Worm (Caenorhabditis elegans) whole organism, early embryonic: Measurements from ENCODE around the gene srsx-37.

Experiments
- B0310.2 ChIP-seq: sonication (generic microtip); optimal IDR thresholded peaks from 2 replicates; lab custom pipeline; 2016; ENCODE audit warnings: mild to moderate bottlenecking, missing genetic modification characterization, missing compliant biosample characterization
- F13C5.2 ChIP-seq: sonication (generic microtip); optimal IDR thresholded peaks from 2 replicates; lab custom pipeline; 2017; ENCODE audit warnings: mild to moderate bottlenecking, missing genetic modification characterization, inconsistent platforms, missing compliant biosample characterization
- aly-1 ChIP-seq: sonication (generic microtip); optimal IDR thresholded peaks from 2 replicates; lab custom pipeline; 2016; ENCODE audit warnings: missing genetic modification characterization, missing compliant biosample characterization
- ama-1 ChIP-seq: fragments of 150-350 bp; optimal IDR thresholded peaks from 2 replicates; lab custom pipeline; 2014
- ceh-13 ChIP-seq: fragments of 200-800 bp; sonication (Bioruptor generic); optimal IDR thresholded peaks from 2 replicates; lab custom pipeline; 2018; ENCODE audit warnings: mild to moderate bottlenecking, missing genetic modification characterization, missing compliant biosample characterization
- ceh-36 ChIP-seq: sonication (generic microtip); optimal IDR thresholded peaks from 2 replicates; lab custom pipeline; 2016; ENCODE audit warnings: missing genetic modification characterization, inconsistent platforms, missing compliant biosample characterization
- ets-7 ChIP-seq: sonication (generic microtip); optimal IDR thresholded peaks from 2 replicates; lab custom pipeline; 2016; ENCODE audit warnings: missing genotype, missing genetic modification characterization, missing compliant biosample characterization
- flt-1 ChIP-seq: fragments of 200-800 bp; sonication (Bioruptor generic); IDR thresholded peaks from 2 replicates; pipeline ENCODE4 v1.3.6; 2022; ENCODE audit warnings: missing genetic modification characterization, missing compliant biosample characterization
- hmbx-1 ChIP-seq: sonication (generic microtip); optimal IDR thresholded peaks from 2 replicates; lab custom pipeline; 2016; ENCODE audit warnings: mild to moderate bottlenecking, missing genetic modification characterization, missing compliant biosample characterization
- hmg-4 ChIP-seq: fragments of 200-800 bp; sonication (Bioruptor generic); optimal IDR thresholded peaks from 2 replicates; lab custom pipeline; 2018; ENCODE audit warnings: mild to moderate bottlenecking, missing genetic modification characterization, missing compliant biosample characterization
- hnd-1 ChIP-seq: sonication (generic microtip); optimal IDR thresholded peaks from 2 replicates; lab custom pipeline; 2016; ENCODE audit warnings: missing genetic modification characterization, missing compliant biosample characterization
- pes-1 ChIP-seq: fragments of 200-800 bp; sonication (Bioruptor generic); IDR thresholded peaks from 2 replicates; pipeline ENCODE4 v1.3.6; 2022; ENCODE audit warnings: missing genetic modification reagents, missing genetic modification characterization, missing compliant biosample characterization
- scrt-1 ChIP-seq: fragments of 200-800 bp; sonication (Bioruptor generic); IDR thresholded peaks from 2 replicates; pipeline ENCODE4 v1.3.6; 2022; ENCODE audit warnings: missing genetic modification characterization, missing compliant biosample characterization
- sea-1 ChIP-seq: fragments of 200-800 bp; sonication (Bioruptor generic); conservative IDR thresholded peaks from 2 replicates; pipeline ENCODE4 v1.3.6; 2022; ENCODE audit warnings: missing genetic modification characterization, missing compliant biosample characterization
- tbx-11 ChIP-seq: fragments of 200-800 bp; sonication (Bioruptor generic); IDR thresholded peaks from 2 replicates; pipeline ENCODE4 v1.3.6; 2022; ENCODE audit warnings: missing genetic modification characterization, missing compliant biosample characterization
- tbx-37 ChIP-seq: fragments of 200-800 bp; sonication (Bioruptor generic); conservative IDR thresholded peaks from 2 replicates; pipeline ENCODE4 v1.3.6; 2022; ENCODE audit warnings: missing genetic modification reagents, missing genetic modification characterization, missing compliant biosample characterization
- tra-4 ChIP-seq: sonication (generic microtip); optimal IDR thresholded peaks from 2 replicates; lab custom pipeline; 2017; ENCODE audit warnings: missing genetic modification characterization, missing compliant biosample characterization

The srsx-37 gene

ce11 chrV:15241259-15241658 lies 17.7 kb downstream of the srsx-37 start, which contains the start of gene chil-12:
chil-12 (plus strand) TSS chrV:15241559.
- TF ChIP-seq ceh-36: no peak
- TF ChIP-seq hmg-4 (GFP tag; lab: Kevin White, UChicago): no peak
- no peak for TF ChIP-seq hnd-1 (tag; lab: Kevin White, UChicago)
- TF ChIP-seq flt-1 (GFP tag; lab: Robert Waterston, UW): no peak
- TF ChIP-seq F13C5.2: no peak
- no peak for TF ChIP-seq tbx-11 (GFP tag; lab: Robert Waterston, UW)
- TF ChIP-seq sea-1 (GFP tag; lab: Robert Waterston, UW): no peak
- no peak for TF ChIP-seq ceh-13 (GFP tag; lab: Kevin White, UChicago)
- TF ChIP-seq ets-7 (tag; lab: Kevin White, UChicago): no peak
- no peak for TF ChIP-seq tra-4

DNA sequence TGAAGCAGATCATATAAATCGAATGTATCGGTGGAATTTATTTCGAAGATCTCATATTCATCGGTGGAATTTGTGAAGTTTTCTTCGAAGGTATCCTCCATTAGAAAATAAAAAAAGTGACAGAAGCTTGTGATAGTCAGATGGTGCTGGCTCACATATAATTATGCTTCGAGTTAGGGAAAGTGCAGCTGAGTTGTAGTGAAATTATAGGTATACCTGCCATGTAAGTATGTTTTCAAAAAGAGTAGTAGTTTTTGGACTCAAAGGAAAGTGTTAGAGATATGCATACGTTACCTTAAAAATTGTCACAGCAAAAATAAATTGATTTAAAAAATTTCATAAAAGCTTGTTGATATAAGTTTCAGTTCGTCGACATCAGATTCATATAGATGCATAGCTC lies 18.7 kb downstream of the srsx-37 start, which contains the start of gene srw-11:
TSS of gene srw-11 (minus strand) at position 101 of the 400 bp plus-strand sequence.
- TF ChIP-seq hmbx-1 (tag; lab: Kevin White, UChicago) (no peak), aly-1 (tag; lab: Kevin White, UChicago) (no peak), ama-1 (lab: Kevin White, UChicago) (no peak), pes-1 (GFP tag; lab: Robert Waterston, UW) (no peak), B0310.2 (tag; lab: Kevin White, UChicago) (no peak), tbx-11 (GFP tag; lab: Robert Waterston, UW) (no peak), F13C5.2 (no peak), tra-4 (no peak), sea-1 (GFP tag; lab: Robert Waterston, UW) (no peak), ets-7 (tag; lab: Kevin White, UChicago) (no peak), hmg-4 (GFP tag; lab: Kevin White, UChicago) (no peak), flt-1 (GFP tag; lab: Robert Waterston, UW) (no peak), hnd-1 (tag; lab: Kevin White, UChicago) (no peak), ceh-13 (GFP tag; lab: Kevin White, UChicago) (no peak), ceh-36 (no peak), tbx-37 (GFP tag; lab: Robert Waterston, UW) (no peak), scrt-1 (no peak)

- no peak for TF ChIP-seq pes-1 (GFP tag; lab: Robert Waterston, UW)
- TF ChIP-seq tbx-11 (GFP tag; lab: Robert Waterston, UW): no peak
- TF ChIP-seq ceh-13 (GFP tag; lab: Kevin White, UChicago): no peak
- no peak for TF ChIP-seq hmg-4 (GFP tag; lab: Kevin White, UChicago)
- no peak for TF ChIP-seq sea-1 (GFP tag; lab: Robert Waterston, UW)
- no peak for TF ChIP-seq ceh-36
- TF ChIP-seq F13C5.2: no peak
- no peak for TF ChIP-seq ama-1 (lab: Kevin White, UChicago)
- no peak for TF ChIP-seq flt-1 (GFP tag; lab: Robert Waterston, UW)
- TF ChIP-seq hmbx-1 (tag; lab: Kevin White, UChicago): no peak
- TF ChIP-seq tra-4: no peak
- TF ChIP-seq aly-1 (tag; lab: Kevin White, UChicago): no peak
- TF ChIP-seq scrt-1: no peak
- no peak for TF ChIP-seq tbx-37 (GFP tag; lab: Robert Waterston, UW)
- no peak for TF ChIP-seq ets-7 (tag; lab: Kevin White, UChicago)
- no peak for TF ChIP-seq B0310.2 (tag; lab: Kevin White, UChicago)
Observed at ce11 chrV:15238552-15238951, 20.4 kb downstream of the srsx-37 start, which contains the start of gene srw-12. srw-12 (minus strand) TSS chrV:15238652.

ce11 chrV:15235661-15236060 lies 23.3 kb downstream of the srsx-37 start, which contains the start of gene nhr-164:
nhr-164 (minus strand) TSS chrV:15235761.
- TF ChIP-seq tbx-11 (GFP tag; lab: Robert Waterston, UW): no peak
- TF ChIP-seq aly-1 (tag; lab: Kevin White, UChicago): no peak
- TF ChIP-seq ama-1 (lab: Kevin White, UChicago): no peak
- no peak for TF ChIP-seq B0310.2 (tag; lab: Kevin White, UChicago)
- no peak for TF ChIP-seq ceh-13 (GFP tag; lab: Kevin White, UChicago)
- no peak for TF ChIP-seq tbx-37 (GFP tag; lab: Robert Waterston, UW)
- no peak for TF ChIP-seq flt-1 (GFP tag; lab: Robert Waterston, UW)
- no peak for TF ChIP-seq hnd-1 (tag; lab: Kevin White, UChicago)
- no peak for TF ChIP-seq ets-7 (tag; lab: Kevin White, UChicago)
- TF ChIP-seq F13C5.2: no peak
- TF ChIP-seq pes-1 (GFP tag; lab: Robert Waterston, UW): no peak

DNA sequence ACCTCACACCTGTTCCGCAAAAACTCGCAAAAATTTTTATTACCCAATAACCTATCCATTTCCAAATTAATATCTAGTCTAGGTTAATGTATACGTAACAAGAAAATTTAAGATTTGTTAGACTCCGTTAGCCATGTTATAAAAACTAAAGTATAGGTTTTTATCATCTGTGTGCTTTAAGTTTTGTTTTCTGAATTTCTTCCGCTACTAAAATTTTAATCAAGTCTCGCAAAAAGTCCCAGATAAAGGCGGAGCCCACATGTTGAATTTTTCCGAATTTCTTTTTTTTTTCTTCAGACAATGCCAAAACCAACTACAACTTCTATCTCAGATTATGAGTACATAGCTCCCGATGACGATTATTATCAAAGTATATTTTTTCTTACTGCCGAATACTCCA lies 26.7 kb downstream of the srsx-37 start, which contains the start of gene srw-13:
TSS of gene srw-13 (plus strand) at position 301 of the 400 bp plus-strand sequence.
- TF ChIP-seq pes-1 (GFP tag; lab: Robert Waterston, UW) (no peak), hmbx-1 (tag; lab: Kevin White, UChicago) (no peak), F13C5.2 (no peak), hmg-4 (GFP tag; lab: Kevin White, UChicago) (no peak), ceh-36 (no peak), tbx-37 (GFP tag; lab: Robert Waterston, UW) (no peak), sea-1 (GFP tag; lab: Robert Waterston, UW) (no peak), ets-7 (tag; lab: Kevin White, UChicago) (no peak), ama-1 (lab: Kevin White, UChicago) (no peak), hnd-1 (tag; lab: Kevin White, UChicago) (no peak), scrt-1 (no peak), ceh-13 (GFP tag; lab: Kevin White, UChicago) (no peak), tra-4 (no peak), aly-1 (tag; lab: Kevin White, UChicago) (no peak), B0310.2 (tag; lab: Kevin White, UChicago) (no peak)

DNA sequence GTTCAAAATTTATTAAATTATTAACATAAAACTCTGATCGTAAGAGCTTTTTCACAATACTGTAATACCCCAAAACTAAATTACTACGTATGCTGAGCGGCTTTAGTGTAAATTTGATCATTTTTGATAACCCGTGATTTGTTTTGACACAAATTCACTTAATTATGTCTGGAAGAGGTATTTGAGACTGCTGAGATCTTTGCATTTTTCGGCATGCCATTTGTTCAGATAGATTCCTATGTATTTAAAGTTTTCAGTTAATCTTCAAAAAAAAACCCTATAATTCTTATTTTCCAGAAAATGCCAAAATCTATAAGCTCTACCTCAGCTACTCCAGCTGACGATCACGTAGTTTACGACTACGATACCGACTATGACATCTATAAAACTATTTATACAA lies 28.7 kb downstream of the srsx-37 start, which contains the start of gene srw-15:
TSS of gene srw-15 (plus strand) at position 301 of the 400 bp plus-strand sequence.
- TF ChIP-seq F13C5.2 (no peak), tbx-11 (GFP tag; lab: Robert Waterston, UW) (no peak), hnd-1 (tag; lab: Kevin White, UChicago) (no peak), tra-4 (no peak), B0310.2 (tag; lab: Kevin White, UChicago) (no peak), pes-1 (GFP tag; lab: Robert Waterston, UW) (no peak), hmbx-1 (tag; lab: Kevin White, UChicago) (no peak), scrt-1 (no peak), sea-1 (GFP tag; lab: Robert Waterston, UW) (no peak), ceh-13 (GFP tag; lab: Kevin White, UChicago) (no peak), ets-7 (tag; lab: Kevin White, UChicago) (no peak)
